Fruit fly (Drosophila melanogaster) whole organism, embryonic: Measurements from ENCODE around the gene jim.
A peak's percentile ranks its signal among the peaks of the same experiment; 100 is the strongest.

ENCODE experiments used
- Bgb ChIP-seq: fragments of 200-800 bp; sonication (Bioruptor generic); IDR thresholded peaks from 2 replicates; pipeline ENCODE4 v1.3.6; 2022; ENCODE audit warnings: missing biosample characterization, missing genetic modification characterization; ENCODE audit not compliant: partially characterized antibody
- C15 ChIP-seq: fragments of 200-800 bp; sonication (Bioruptor generic); IDR thresholded peaks from 3 replicates; pipeline ENCODE4 v1.3.6; 2022; ENCODE audit warnings: missing biosample characterization, missing genetic modification characterization
- CG10321 ChIP-seq: fragments of 200-800 bp; sonication (Bioruptor generic); IDR thresholded peaks from 2 replicates; pipeline ENCODE4 v1.3.6; 2022; ENCODE audit warnings: missing biosample characterization, missing genetic modification characterization
- CG10366 ChIP-seq: fragments of 200-800 bp; sonication (Bioruptor generic); IDR thresholded peaks from 2 replicates; pipeline ENCODE4 v1.3.6; 2022; ENCODE audit warnings: missing biosample characterization, missing genetic modification characterization
- CG10462 ChIP-seq: fragments of 200-800 bp; sonication (Bioruptor generic); optimal IDR thresholded peaks from 2 replicates; lab custom pipeline; 2016; ENCODE audit warnings: missing biosample characterization, missing genetic modification characterization
- CG11560 ChIP-seq: fragments of 200-800 bp; sonication (Bioruptor generic); IDR thresholded peaks from 3 replicates; pipeline ENCODE4 v1.3.6; 2022; ENCODE audit warnings: missing biosample characterization, missing genetic modification characterization
- CG13424 ChIP-seq: fragments of 200-800 bp; sonication (Bioruptor generic); optimal IDR thresholded peaks from 2 replicates; lab custom pipeline; 2019; ENCODE audit warnings: missing biosample characterization, mild to moderate bottlenecking, missing genetic modification characterization, moderate library complexity
- CG13775 ChIP-seq: fragments of 200-800 bp; sonication (Bioruptor generic); optimal IDR thresholded peaks from 3 replicates; lab custom pipeline; 2017; ENCODE audit warnings: missing biosample characterization, mild to moderate bottlenecking, missing genetic modification characterization
- CG1603 ChIP-seq: fragments of 200-800 bp; sonication (Bioruptor generic); optimal IDR thresholded peaks from 2 replicates; lab custom pipeline; 2019; ENCODE audit warnings: missing biosample characterization, mild to moderate bottlenecking, missing genetic modification characterization, moderate library complexity
- CG17359 ChIP-seq: fragments of 200-800 bp; sonication (Bioruptor generic); optimal IDR thresholded peaks from 3 replicates; lab custom pipeline; 2018; ENCODE audit warnings: missing biosample characterization, mild to moderate bottlenecking, missing genetic modification characterization, moderate library complexity
- CG17568 ChIP-seq: fragments of 200-800 bp; sonication (Bioruptor generic); optimal IDR thresholded peaks from 2 replicates; lab custom pipeline; 2018; ENCODE audit warnings: missing biosample characterization, mild to moderate bottlenecking, missing genetic modification characterization, moderate library complexity
- CG17612 ChIP-seq: fragments of 200-800 bp; sonication (Bioruptor generic); IDR thresholded peaks from 2 replicates; pipeline ENCODE4 v1.3.6; 2022; ENCODE audit warnings: missing biosample characterization, missing genetic modification characterization
- CG18262 ChIP-seq: fragments of 200-800 bp; optimal IDR thresholded peaks from 3 replicates; lab custom pipeline; 2019; ENCODE audit warnings: missing biosample characterization, mild to moderate bottlenecking, missing genetic modification characterization, moderate library complexity
- CG6175 ChIP-seq: fragments of 200-800 bp; sonication (Bioruptor generic); IDR thresholded peaks from 3 replicates; pipeline ENCODE4 v1.3.6; 2022; ENCODE audit warnings: missing biosample characterization, missing genetic modification characterization
- CG8388 ChIP-seq: fragments of 200-800 bp; sonication (Bioruptor generic); optimal IDR thresholded peaks from 2 replicates; lab custom pipeline; 2019; ENCODE audit warnings: missing biosample characterization, mild to moderate bottlenecking, missing genetic modification characterization, moderate library complexity
- CG8765 ChIP-seq: fragments of 200-800 bp; sonication (Bioruptor generic); IDR thresholded peaks from 2 replicates; pipeline ENCODE4 v1.3.6; 2022; ENCODE audit warnings: missing biosample characterization, missing genetic modification characterization
- Dbx ChIP-seq: fragments of 200-800 bp; sonication (Bioruptor generic); IDR thresholded peaks from 3 replicates; pipeline ENCODE4 v1.3.6; 2022; ENCODE audit warnings: missing biosample characterization, missing genetic modification characterization
- Elba2 ChIP-seq: fragments of 200-800 bp; sonication (Bioruptor generic); optimal IDR thresholded peaks from 3 replicates; lab custom pipeline; 2016; ENCODE audit warnings: missing biosample characterization, missing genetic modification characterization
- NFAT ChIP-seq: fragments of 200-800 bp; sonication (Bioruptor generic); IDR thresholded peaks from 2 replicates; pipeline ENCODE4 v1.3.6; 2022; ENCODE audit warnings: missing biosample characterization, missing genetic modification characterization
- Scr ChIP-seq: fragments of 200-800 bp; sonication (Bioruptor generic); IDR thresholded peaks from 2 replicates; pipeline ENCODE4 v1.3.6; 2022; ENCODE audit warnings: missing biosample characterization, missing genetic modification characterization; ENCODE audit not compliant: partially characterized antibody
- TFAM ChIP-seq: fragments of 200-800 bp; sonication (Bioruptor generic); optimal IDR thresholded peaks from 2 replicates; lab custom pipeline; 2017; ENCODE audit warnings: missing biosample characterization, missing genetic modification characterization, inconsistent platforms
- Tbp ChIP-seq: fragments of >200 bp; optimal IDR thresholded peaks from 2 replicates; lab custom pipeline; 2018; ENCODE audit warnings: missing biosample characterization, missing genetic modification characterization
- aop ChIP-seq: fragments of 200-800 bp; sonication (Bioruptor generic); IDR thresholded peaks from 2 replicates; pipeline ENCODE4 v1.3.6; 2022; ENCODE audit warnings: missing biosample characterization, missing genetic modification characterization
- bab2 ChIP-seq: fragments of 200-800 bp; sonication (Bioruptor generic); optimal IDR thresholded peaks from 2 replicates; lab custom pipeline; 2016; ENCODE audit warnings: missing biosample characterization, missing genetic modification characterization
- bbx ChIP-seq: fragments of 200-800 bp; sonication (Bioruptor generic); IDR thresholded peaks from 2 replicates; pipeline ENCODE4 v1.3.6; 2022; ENCODE audit warnings: missing biosample characterization, missing genetic modification characterization; ENCODE audit not compliant: partially characterized antibody
- cas ChIP-seq: fragments of 200-800 bp; sonication (Bioruptor generic); IDR thresholded peaks from 2 replicates; pipeline ENCODE4 v1.3.6; 2022; ENCODE audit warnings: missing biosample characterization, missing genetic modification characterization
- cg ChIP-seq: fragments of 200-800 bp; sonication (Bioruptor generic); optimal IDR thresholded peaks from 3 replicates; lab custom pipeline; 2019; ENCODE audit warnings: missing biosample characterization, mild to moderate bottlenecking, missing genetic modification characterization, moderate library complexity
- dmrt11E ChIP-seq: fragments of 200-800 bp; sonication (Bioruptor generic); optimal IDR thresholded peaks from 3 replicates; lab custom pipeline; 2018; ENCODE audit warnings: missing biosample characterization, mild to moderate bottlenecking, missing genetic modification characterization, moderate library complexity
- dpn ChIP-seq, 2 experiments: fragments of 200-800 bp; sonication (Bioruptor generic); optimal IDR thresholded peaks; 3 replicates each; lab custom pipeline; 2016; ENCODE audit warnings: missing biosample characterization in 2 of 2, missing genetic modification characterization in 2 of 2
- emc ChIP-seq: fragments of 200-800 bp; sonication (Bioruptor generic); optimal IDR thresholded peaks from 2 replicates; lab custom pipeline; 2016; ENCODE audit warnings: missing biosample characterization, missing genetic modification characterization
- ems ChIP-seq: fragments of 200-800 bp; sonication (Bioruptor generic); optimal IDR thresholded peaks from 3 replicates; lab custom pipeline; 2016; ENCODE audit warnings: missing biosample characterization, missing genetic modification characterization
- fd102C ChIP-seq: fragments of 200-800 bp; sonication (Bioruptor generic); optimal IDR thresholded peaks from 2 replicates; lab custom pipeline; 2018; ENCODE audit warnings: missing biosample characterization, mild to moderate bottlenecking, missing genetic modification characterization, moderate library complexity
- gro ChIP-seq: fragments of 200-800 bp; sonication (Bioruptor generic); optimal IDR thresholded peaks from 2 replicates; lab custom pipeline; 2016; ENCODE audit warnings: missing biosample characterization, missing genetic modification characterization
- jing ChIP-seq: fragments of 200-800 bp; sonication (Bioruptor generic); optimal IDR thresholded peaks from 2 replicates; lab custom pipeline; 2018; ENCODE audit warnings: missing biosample characterization, mild to moderate bottlenecking, missing genetic modification characterization
- kah ChIP-seq: fragments of 200-800 bp; sonication (Bioruptor generic); optimal IDR thresholded peaks from 2 replicates; lab custom pipeline; 2018; ENCODE audit warnings: missing biosample characterization, mild to moderate bottlenecking, missing genetic modification characterization
- knrl ChIP-seq: fragments of 200-800 bp; sonication (Bioruptor generic); IDR thresholded peaks from 3 replicates; pipeline ENCODE4 v1.3.6; 2022; ENCODE audit warnings: missing biosample characterization, missing genetic modification characterization; ENCODE audit not compliant: partially characterized antibody
- lab ChIP-seq: fragments of 200-800 bp; sonication (Bioruptor generic); optimal IDR thresholded peaks from 3 replicates; lab custom pipeline; 2017; ENCODE audit warnings: missing biosample characterization, missing genetic modification characterization, mild to moderate bottlenecking, moderate library complexity, missing genetic modification reagents
- lmd ChIP-seq: fragments of 200-800 bp; sonication (Bioruptor generic); IDR thresholded peaks from 2 replicates; pipeline ENCODE4 v1.3.6; 2022; ENCODE audit warnings: missing biosample characterization, missing genetic modification characterization
- mam ChIP-seq: fragments of 200-800 bp; sonication (Bioruptor generic); optimal IDR thresholded peaks from 3 replicates; lab custom pipeline; 2016; ENCODE audit warnings: missing biosample characterization, missing genetic modification characterization
- nerfin-1 ChIP-seq: fragments of 200-800 bp; sonication (Bioruptor generic); optimal IDR thresholded peaks from 3 replicates; lab custom pipeline; 2019; ENCODE audit warnings: missing biosample characterization, mild to moderate bottlenecking, missing genetic modification characterization, moderate library complexity
- otp ChIP-seq: fragments of 200-800 bp; sonication (Bioruptor generic); IDR thresholded peaks from 3 replicates; pipeline ENCODE4, ENCODE4 v1.3.6; 2022; ENCODE audit warnings: missing biosample characterization, missing genetic modification characterization
- peb ChIP-seq: fragments of 200-800 bp; sonication (Bioruptor generic); IDR thresholded peaks from 2 replicates; pipeline ENCODE4 v1.3.6; 2022; ENCODE audit warnings: missing biosample characterization, missing genetic modification characterization
- scrt ChIP-seq: fragments of 200-800 bp; sonication (Bioruptor generic); optimal IDR thresholded peaks from 2 replicates; lab custom pipeline; 2018; ENCODE audit warnings: missing biosample characterization, mild to moderate bottlenecking, missing genetic modification characterization, moderate library complexity
- sim ChIP-seq: fragments of 200-800 bp; sonication (Bioruptor generic); IDR thresholded peaks from 2 replicates; pipeline ENCODE4 v1.3.6; 2022; ENCODE audit warnings: missing biosample characterization, missing genetic modification characterization
- sqz ChIP-seq: fragments of 200-800 bp; sonication (Bioruptor generic); optimal IDR thresholded peaks from 3 replicates; lab custom pipeline; 2018; ENCODE audit warnings: missing biosample characterization, mild to moderate bottlenecking, missing genetic modification characterization
- tap ChIP-seq: fragments of 200-800 bp; optimal IDR thresholded peaks from 3 replicates; lab custom pipeline; 2019; ENCODE audit warnings: missing biosample characterization, mild to moderate bottlenecking, missing genetic modification characterization, moderate library complexity
- trem ChIP-seq: fragments of 200-800 bp; optimal IDR thresholded peaks from 3 replicates; lab custom pipeline; 2019; ENCODE audit warnings: missing biosample characterization, mild to moderate bottlenecking, missing genetic modification characterization, moderate library complexity
- twi ChIP-seq: fragments of 200-800 bp; optimal IDR thresholded peaks from 2 replicates; lab custom pipeline; 2019; ENCODE audit warnings: missing biosample characterization, mild to moderate bottlenecking, missing genetic modification characterization, moderate library complexity
- unc-4 ChIP-seq: fragments of 200-800 bp; sonication (Bioruptor generic); IDR thresholded peaks from 2 replicates; pipeline ENCODE4 v1.3.6; 2022; ENCODE audit warnings: missing biosample characterization, missing genetic modification characterization; ENCODE audit not compliant: partially characterized antibody

Gene jim

dm6 chr3L:22878723-22879343 is 43.8 kb upstream of the jim start, which contains the start of the genes Chro and Ssl1 (continued):
- peak; percentile 99 for TF ChIP-seq CG1603 (tag; lab: Kevin White, UChicago)
- peak; percentile 99 for TF ChIP-seq fd102C
- peak; percentile 99 for TF ChIP-seq Elba2 (GFP tag; lab: Kevin White, UChicago)
- TF ChIP-seq CG6175 (GFP tag; lab: Robert Waterston, UW) = peak; percentile 99
- TF ChIP-seq otp = peak; percentile 100
- peak; percentile 100 for TF ChIP-seq CG8765 (GFP tag; lab: Robert Waterston, UW)
- peak; percentile 99 for TF ChIP-seq CG17568 (GFP tag; lab: Kevin White, UChicago)
- peak; percentile 97 for TF ChIP-seq TFAM (GFP tag; lab: Kevin White, UChicago)
- peak; percentile 100 for TF ChIP-seq CG13775
- peak; percentile 100 for TF ChIP-seq C15
- peak; percentile 99 for TF ChIP-seq twi
- peak; percentile 99 for TF ChIP-seq nerfin-1 (tag; lab: Kevin White, UChicago)
- no peak; the same call in none of the 2 replicates for TF ChIP-seq Scr (GFP tag; lab: Robert Waterston, UW)
- TF ChIP-seq CG10321 = peak; percentile 90
- TF ChIP-seq dpn (GFP tag; optimal IDR thresholded peaks at IDR 0.05; lab: Kevin White, UChicago) = peak; percentile 100
- peak; percentile 66; the same call in 2 of the 3 replicates for TF ChIP-seq knrl (GFP tag; lab: Robert Waterston, UW)
- TF ChIP-seq lab (GFP tag; lab: Kevin White, UChicago) = peak; percentile 100
- TF ChIP-seq CG13424 (tag; lab: Kevin White, UChicago) = peak; percentile 100
- peak; percentile 100 for TF ChIP-seq bab2 (GFP tag; lab: Kevin White, UChicago)
- peak; percentile 100 for TF ChIP-seq CG18262 (tag; lab: Kevin White, UChicago)
- peak; percentile 99 for TF ChIP-seq sqz
- TF ChIP-seq lmd (GFP tag; lab: Robert Waterston, UW) = peak; percentile 100
- TF ChIP-seq bbx (GFP tag; lab: Robert Waterston, UW) = no peak
- peak; percentile 99 for TF ChIP-seq NFAT (GFP tag; lab: Robert Waterston, UW)
- TF ChIP-seq jing (GFP tag; lab: Kevin White, UChicago) = peak; percentile 100
- peak; percentile 98 for TF ChIP-seq aop (GFP tag; lab: Robert Waterston, UW)
- peak; percentile 18 for TF ChIP-seq cg (GFP tag; lab: Kevin White, UChicago)
- TF ChIP-seq emc (GFP tag; lab: Kevin White, UChicago) = peak; percentile 99
- TF ChIP-seq dmrt11E (tag; lab: Kevin White, UChicago) = peak; percentile 100
- peak; percentile 100 for TF ChIP-seq gro (GFP tag; lab: Kevin White, UChicago)
- TF ChIP-seq kah (GFP tag; lab: Kevin White, UChicago) = peak; percentile 98
- TF ChIP-seq peb = peak; percentile 100
- TF ChIP-seq cas (GFP tag; lab: Robert Waterston, UW) = peak; percentile 99
- no peak for TF ChIP-seq Bgb (GFP tag; lab: Robert Waterston, UW)
- peak; percentile 100 for TF ChIP-seq Dbx (GFP tag; lab: Robert Waterston, UW)
- TF ChIP-seq ems = peak; percentile 100
- peak; percentile 100 for TF ChIP-seq sim (GFP tag; lab: Robert Waterston, UW)
- peak; percentile 100 for TF ChIP-seq CG8388 (GFP tag; lab: Kevin White, UChicago)
- peak; percentile 98 for TF ChIP-seq trem (tag; lab: Kevin White, UChicago)
- TF ChIP-seq mam (GFP tag; lab: Kevin White, UChicago) = peak; percentile 100
- peak; percentile 100 for TF ChIP-seq CG17359 (tag; lab: Kevin White, UChicago)
- peak; percentile 99 for TF ChIP-seq CG17612
- TF ChIP-seq CG11560 (tag; lab: Robert Waterston, UW) = peak; percentile 96
- peak; percentile 100 for TF ChIP-seq CG10366 (GFP tag; lab: Robert Waterston, UW)
- TF ChIP-seq unc-4 (GFP tag; lab: Robert Waterston, UW) = 0 out of 2 replicates have a peak, but pooled peaks have one; percentile 22
- TF ChIP-seq scrt (GFP tag; lab: Kevin White, UChicago) = peak; percentile 99
- TF ChIP-seq Tbp (GFP tag; lab: Kevin White, UChicago) = no peak
- TF ChIP-seq CG10462 = peak; percentile 100
- peak; percentile 100 for TF ChIP-seq tap (tag; lab: Kevin White, UChicago)
